Worm (Caenorhabditis elegans): ENCODE measurements around the gene C06E2.1.
A peak's percentile ranks its signal among the peaks of the same experiment; 100 is the strongest.

C06E2.1 gene

DNA sequence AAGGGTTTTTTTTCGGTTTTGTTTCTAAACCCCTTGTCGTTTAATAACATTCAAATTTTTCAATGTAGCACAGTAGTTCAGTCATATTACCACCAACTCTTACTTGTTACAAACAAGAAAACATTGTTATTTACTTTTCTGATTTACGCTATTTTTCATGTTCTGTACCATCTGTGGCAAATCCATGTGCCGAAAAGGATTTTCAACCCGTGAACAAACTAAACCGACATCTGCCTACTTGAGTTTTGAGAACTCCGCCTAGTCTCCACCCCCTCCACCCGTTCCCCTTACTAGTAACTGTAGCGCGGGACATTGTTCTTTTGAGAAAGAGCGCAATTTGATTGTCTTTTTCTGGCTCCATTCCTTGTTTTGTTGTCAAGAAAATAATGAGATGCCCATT is 30.4 kb upstream of the C06E2.1 start, which contains the start of gene ensh-1:
Gene ensh-1 (plus strand): TSS at position 301 of the 400 bp plus-strand sequence.
- TF ChIP-seq aha-1 (tag) (peak; percentile 20), R02D3.7 (tag; optimal IDR thresholded peaks at IDR 0.05) (no peak), lin-38 (GFP tag; IDR thresholded peaks at IDR 0.05) (no peak)

DNA sequence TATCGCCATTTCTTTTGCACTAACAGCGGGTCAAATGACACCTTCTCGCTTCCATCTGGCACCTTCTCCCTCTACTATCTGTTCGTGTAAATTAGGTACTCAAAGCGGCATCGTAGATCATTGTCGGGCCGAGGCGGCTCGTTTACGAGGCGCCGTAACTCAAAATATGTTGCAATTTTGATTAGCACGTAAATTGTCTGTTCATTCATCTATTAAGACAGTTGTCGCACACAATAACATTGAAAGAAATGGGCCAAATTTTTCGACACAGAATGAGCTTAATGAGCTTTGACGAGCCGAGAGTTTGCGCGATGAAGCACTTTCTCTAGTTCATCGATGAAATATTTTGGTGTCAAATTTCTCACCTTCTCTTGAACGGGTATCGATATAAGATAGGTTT is 28.3 kb upstream of the C06E2.1 start:
- TF ChIP-seq snpc-1.2 (GFP tag; IDR thresholded peaks at IDR 0.05) (no peak), ces-1 (GFP tag; optimal IDR thresholded peaks at IDR 0.05) (no peak), zfp-3 (GFP tag; conservative IDR thresholded peaks at IDR 0.05) (no peak), zip-2 (tag; optimal IDR thresholded peaks at IDR 0.05) (no peak), nhr-111 (GFP tag; optimal IDR thresholded peaks at IDR 0.05) (no peak), php-3 (GFP tag; IDR thresholded peaks at IDR 0.05) (peak; percentile 24; the same call in 1 of the 2 replicates), hif-1 (tag; optimal IDR thresholded peaks at IDR 0.05) (no peak), Y5F2A.4 (GFP tag; optimal IDR thresholded peaks at IDR 0.05) (no peak)

ce11 chrX:8892808-8893207 is 18.2 kb upstream of the C06E2.1 start, which contains the start of gene C13E3.1:
C13E3.1 (plus strand) TSS chrX:8893108.
- TF ChIP-seq mdl-1 (tag; optimal IDR thresholded peaks at IDR 0.05) (no peak), ceh-28 (tag; optimal IDR thresholded peaks at IDR 0.05) (no peak), aly-2 (tag; optimal IDR thresholded peaks at IDR 0.05) (no peak)

ce11 chrX:8891393-8891953 is 16.8 kb upstream of the C06E2.1 start:
- TF ChIP-seq nhr-25 (tag; optimal IDR thresholded peaks at IDR 0.05; ENCODE audit: borderline replicate concordance, insufficient read depth) (no peak), pqm-1 (tag; optimal IDR thresholded peaks at IDR 0.05) (peak; percentile 12), lim-7 (GFP tag; IDR thresholded peaks at IDR 0.05) (no peak), zag-1 (tag; optimal IDR thresholded peaks at IDR 0.05) (no peak), aha-1 (tag) (no peak), unc-62 (GFP tag; optimal IDR thresholded peaks at IDR 0.05 in 1 of 2) (peak in 1 of 2 experiments; percentile 98), unc-62 (tag; optimal IDR thresholded peaks at IDR 0.05) (no peak), nhr-28 (tag; optimal IDR thresholded peaks at IDR 0.05) (peak; percentile 28), pha-4 (GFP tag; IDR thresholded peaks at IDR 0.05) (no peak), pha-4 (tag; optimal IDR thresholded peaks at IDR 0.05) (no peak)

ce11 chrX:8890251-8890755 is 15.7 kb upstream of the C06E2.1 start:
- peak in 1 of 2 experiments; percentile 64 for TF ChIP-seq unc-62 (GFP tag; optimal IDR thresholded peaks at IDR 0.05 in 1 of 2)
- TF ChIP-seq unc-62 (tag; optimal IDR thresholded peaks at IDR 0.05): no peak
- no peak for TF ChIP-seq nhr-77 (tag; optimal IDR thresholded peaks at IDR 0.05)
- peak; percentile 56 for TF ChIP-seq nhr-28 (tag; optimal IDR thresholded peaks at IDR 0.05)

ce11 chrX:8888835-8889234 is 14.2 kb upstream of the C06E2.1 start:
- TF ChIP-seq tag-97 (GFP tag; IDR thresholded peaks at IDR 0.05) (no peak), madf-5 (GFP tag; IDR thresholded peaks at IDR 0.05) (no peak), ZK337.2 (GFP tag; IDR thresholded peaks at IDR 0.05) (no peak), zfp-3 (GFP tag; conservative IDR thresholded peaks at IDR 0.05) (no peak), rbr-2 (tag; optimal IDR thresholded peaks at IDR 0.05) (no peak), lin-38 (GFP tag; IDR thresholded peaks at IDR 0.05) (no peak), pqm-1 (tag; optimal IDR thresholded peaks at IDR 0.05) (no peak), unc-62 (GFP tag; optimal IDR thresholded peaks at IDR 0.05 in 1 of 2) (peak in 1 of 2 experiments; percentile 54), unc-62 (tag; optimal IDR thresholded peaks at IDR 0.05) (no peak), set-16 (GFP tag; IDR thresholded peaks at IDR 0.05) (no peak), daf-16 (GFP tag; optimal IDR thresholded peaks at IDR 0.05) (peak in 1 of 2 experiments; percentile 29), daf-16 (tag; optimal IDR thresholded peaks at IDR 0.05) (no peak), php-3 (GFP tag; IDR thresholded peaks at IDR 0.05) (no peak), nhr-41 (GFP tag; IDR thresholded peaks at IDR 0.05) (no peak), nhr-10 (tag; optimal IDR thresholded peaks at IDR 0.05) (no peak), sdz-12 (GFP tag; optimal IDR thresholded peaks at IDR 0.05) (no peak)

All from whole organism, L4 larva.